Fruit fly (Drosophila melanogaster): Measurements from ENCODE around the gene CG18789.

Gene CG18789

DNA sequence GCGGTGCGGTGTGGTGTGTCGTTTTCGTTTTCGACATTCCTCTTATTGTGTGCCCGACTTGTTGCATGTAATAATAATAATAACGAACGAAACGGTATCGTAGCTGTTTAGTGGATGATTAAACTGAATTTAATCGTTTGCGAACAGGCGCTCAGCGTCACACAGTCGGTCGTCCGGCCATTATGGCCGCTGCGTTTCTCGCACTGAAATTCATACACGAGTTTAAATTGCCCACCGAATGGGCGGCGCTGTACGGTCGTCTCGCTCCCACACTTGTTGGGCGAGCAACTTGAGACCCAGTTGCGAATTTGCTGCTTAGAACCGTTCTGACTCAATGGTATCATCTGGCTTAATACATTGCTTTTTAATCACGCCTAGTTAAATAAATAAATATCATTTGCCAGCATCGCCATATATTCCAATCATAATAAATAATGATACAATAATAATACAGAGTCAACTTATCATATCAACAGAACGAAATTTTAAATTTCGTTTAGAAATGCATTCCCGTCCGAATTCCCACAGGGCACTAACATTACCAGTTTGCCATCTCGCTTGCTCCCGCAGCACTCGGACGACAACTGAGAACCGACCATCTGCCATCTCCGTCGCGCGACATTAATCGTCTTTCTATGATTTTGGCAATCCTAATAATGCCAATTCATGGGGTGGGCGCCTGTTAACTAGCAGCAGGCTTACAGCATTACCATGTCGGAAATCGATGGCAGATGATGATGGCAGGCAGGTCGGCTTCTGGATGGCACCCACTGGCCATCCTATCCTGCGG, 15.8 kb upstream of the CG18789 start (continued):
- TF ChIP-seq CG4282 (GFP tag; optimal IDR thresholded peaks at IDR 0.05): no peak
- TF ChIP-seq ab (GFP tag; optimal IDR thresholded peaks at IDR 0.05): peak; percentile 37
- TF ChIP-seq CG1602 (GFP tag; optimal IDR thresholded peaks at IDR 0.05): peak; percentile 90
- peak; percentile 89 for TF ChIP-seq CG4424 (GFP tag; optimal IDR thresholded peaks at IDR 0.05)
- peak; percentile 38 for TF ChIP-seq CG10462 (GFP tag; optimal IDR thresholded peaks at IDR 0.05)
- no peak for TF ChIP-seq CG4730 (GFP tag; IDR thresholded peaks at IDR 0.05)
- no peak for TF ChIP-seq row (GFP tag; IDR thresholded peaks at IDR 0.05)
- peak; percentile 45 for TF ChIP-seq dm (GFP tag; optimal IDR thresholded peaks at IDR 0.05)
- no peak for TF ChIP-seq ara (GFP tag; IDR thresholded peaks at IDR 0.05)
- peak; percentile 92 for TF ChIP-seq CG1233 (GFP tag; optimal IDR thresholded peaks at IDR 0.05)
- peak; percentile 73 for TF ChIP-seq Jarid2 (GFP tag; optimal IDR thresholded peaks at IDR 0.05)
- TF ChIP-seq CG13287 (GFP tag; IDR thresholded peaks at IDR 0.05; ENCODE audit: partially characterized antibody): no peak
- no peak for TF ChIP-seq CG6791 (GFP tag; IDR thresholded peaks at IDR 0.05; ENCODE audit: partially characterized antibody)
- peak; percentile 53 for TF ChIP-seq Atf3 (GFP tag; optimal IDR thresholded peaks at IDR 0.05)
- TF ChIP-seq nom (GFP tag; optimal IDR thresholded peaks at IDR 0.05): peak; percentile 93
- TF ChIP-seq CG9437 (GFP tag; optimal IDR thresholded peaks at IDR 0.05): peak; percentile 85
- TF ChIP-seq CG14965 (GFP tag; optimal IDR thresholded peaks at IDR 0.05; ENCODE audit: borderline replicate concordance): no peak
- TF ChIP-seq ewg (GFP tag; optimal IDR thresholded peaks at IDR 0.05): peak; percentile 80
- peak; percentile 85 for TF ChIP-seq CG12155 (GFP tag; optimal IDR thresholded peaks at IDR 0.05)
- TF ChIP-seq mam (GFP tag; optimal IDR thresholded peaks at IDR 0.05): peak; percentile 81
- peak; percentile 96 for TF ChIP-seq Fer1 (GFP tag; optimal IDR thresholded peaks at IDR 0.05)
- no peak for TF ChIP-seq CG17612 (GFP tag; IDR thresholded peaks at IDR 0.05)
- no peak for TF ChIP-seq CG42726 (GFP tag; IDR thresholded peaks at IDR 0.05; ENCODE audit: partially characterized antibody)
- peak; percentile 93 for TF ChIP-seq lilli (GFP tag; optimal IDR thresholded peaks at IDR 0.05)
- peak; percentile 30 for TF ChIP-seq CG1792 (GFP tag; optimal IDR thresholded peaks at IDR 0.05)
- peak; percentile 78 for TF ChIP-seq Dip3 (GFP tag; optimal IDR thresholded peaks at IDR 0.05)
- TF ChIP-seq Ada2b (GFP tag; IDR thresholded peaks at IDR 0.05): no peak
- TF ChIP-seq CG6254 (GFP tag; optimal IDR thresholded peaks at IDR 0.05): peak; percentile 64
- TF ChIP-seq Med (GFP tag): peak; percentile 59
- no peak for TF ChIP-seq btn (GFP tag; optimal IDR thresholded peaks at IDR 0.05)
- no peak for TF ChIP-seq psq (GFP tag; optimal IDR thresholded peaks at IDR 0.05)
- peak; percentile 86 for TF ChIP-seq CG6813 (GFP tag; optimal IDR thresholded peaks at IDR 0.05)
- no peak for TF ChIP-seq CG34422 (GFP tag; IDR thresholded peaks at IDR 0.05)
- TF ChIP-seq CG8089 (GFP tag; optimal IDR thresholded peaks at IDR 0.05): peak; percentile 48
- no peak for TF ChIP-seq Aef1 (GFP tag; IDR thresholded peaks at IDR 0.05)
- peak; percentile 85 for TF ChIP-seq tin (GFP tag; optimal IDR thresholded peaks at IDR 0.05)
- peak; percentile 90 for TF ChIP-seq CG11093 (GFP tag; IDR thresholded peaks at IDR 0.05)
- TF ChIP-seq Ptx1 (GFP tag; IDR thresholded peaks at IDR 0.05): no peak
- TF ChIP-seq BEAF-32 (GFP tag; optimal IDR thresholded peaks at IDR 0.05): peak; percentile 20
- TF ChIP-seq CG15011 (GFP tag; optimal IDR thresholded peaks at IDR 0.05): peak; percentile 91
- TF ChIP-seq Deaf1 (tag; optimal IDR thresholded peaks at IDR 0.05): peak; percentile 61
- peak; percentile 94 for TF ChIP-seq CG18619 (GFP tag; optimal IDR thresholded peaks at IDR 0.05)
- peak; percentile 84 for TF ChIP-seq HLH54F (GFP tag; optimal IDR thresholded peaks at IDR 0.05)
- peak; percentile 91 for TF ChIP-seq Xbp1 (GFP tag; optimal IDR thresholded peaks at IDR 0.05)
- TF ChIP-seq ranshi (GFP tag; IDR thresholded peaks at IDR 0.05): no peak
- peak; percentile 93 for TF ChIP-seq CG2120 (GFP tag; optimal IDR thresholded peaks at IDR 0.05)
- TF ChIP-seq cg (GFP tag; optimal IDR thresholded peaks at IDR 0.05): no peak
- no peak for TF ChIP-seq pros (GFP tag; optimal IDR thresholded peaks at IDR 0.05)
- TF ChIP-seq CG14441 (GFP tag; IDR thresholded peaks at IDR 0.05): no peak
- TF ChIP-seq Abd-B (GFP tag; optimal IDR thresholded peaks at IDR 0.05): peak; percentile 83
